Fruit fly (Drosophila melanogaster) S2 (cell line): Measurements from ENCODE around the gene CG34180.

Experiments used
- CG8478 ChIP-seq: fragments of >200 bp; optimal IDR thresholded peaks from 2 replicates; lab custom pipeline; 2018
- CTCF ChIP-seq, 2 experiments: fragments of >200 bp; optimal IDR thresholded peaks; 2 replicates each; lab custom pipeline; 2018

DNA sequence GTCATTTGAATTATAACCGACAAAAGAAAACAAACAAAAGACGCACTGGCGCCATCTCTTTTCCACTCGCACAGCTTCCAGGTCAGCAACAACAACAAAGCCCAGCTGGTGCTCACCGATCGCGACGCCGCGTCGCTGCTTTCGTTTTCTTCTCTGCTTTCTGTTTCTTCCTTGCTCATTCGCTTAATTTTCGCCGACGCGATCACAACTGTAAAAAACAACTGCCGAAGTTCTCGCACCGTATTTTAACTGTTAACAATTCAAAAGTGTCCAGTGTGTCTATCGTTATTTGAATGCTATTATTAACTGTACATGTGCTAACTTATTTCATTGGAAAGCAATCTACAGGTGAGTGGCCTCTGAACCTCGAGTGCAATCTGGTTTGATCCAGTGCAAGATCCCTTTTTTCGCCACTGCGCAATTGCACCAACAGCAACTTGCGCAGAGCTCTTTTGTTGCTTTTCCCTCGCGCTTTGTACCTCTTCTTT is 39.9 kb downstream of the CG34180 start, which contains the start of gene stai:
- no peak for TF ChIP-seq CTCF (optimal IDR thresholded peaks at IDR 0.05; lab: Kevin White, UChicago)
- TF ChIP-seq CG8478 (lab: Kevin White, UChicago), result no peak
